Fruit fly (Drosophila melanogaster): ENCODE data around the gene CG11970.

dm6 chr3R:8962860-8963755 is 21.4 kb upstream of the CG11970 start, which contains the start of gene ich:
- TF ChIP-seq CTCF (optimal IDR thresholded peaks at IDR 0.05) (no peak), CG8478 (optimal IDR thresholded peaks at IDR 0.05) (no peak)
